Fruit fly (Drosophila melanogaster): ENCODE measurements around the gene CG34288.

CG34288 gene

dm6 chr3R:22447195-22447873 lies at the start of gene CG34288:
CG34288 (minus strand) TSS chr3R:22447263.
- no peak for TF ChIP-seq CrebA (GFP tag; optimal IDR thresholded peaks at IDR 0.05; ENCODE audit: borderline replicate concordance)
- peak; percentile 9 to 74 for TF ChIP-seq foxo (GFP tag; optimal IDR thresholded peaks at IDR 0.05)
- TF ChIP-seq GATAd (GFP tag; optimal IDR thresholded peaks at IDR 0.05): no peak
- TF ChIP-seq ey (GFP tag; optimal IDR thresholded peaks at IDR 0.05): peak; percentile 43
- TF ChIP-seq Jra (GFP tag; optimal IDR thresholded peaks at IDR 0.05): peak; percentile 6
- no peak for TF ChIP-seq dl (GFP tag; optimal IDR thresholded peaks at IDR 0.05; ENCODE audit: insufficient read depth in 1 of 2, partially characterized antibody in 2 of 2)
- TF ChIP-seq Vsx2 (GFP tag; optimal IDR thresholded peaks at IDR 0.05; ENCODE audit: partially characterized antibody): peak; percentile 93
- no peak for TF ChIP-seq N (GFP tag; optimal IDR thresholded peaks at IDR 0.05)
- TF ChIP-seq tai (GFP tag; optimal IDR thresholded peaks at IDR 0.05): no peak
- TF ChIP-seq jim (GFP tag; optimal IDR thresholded peaks at IDR 0.05): no peak
- no peak for TF ChIP-seq usp (GFP tag; optimal IDR thresholded peaks at IDR 0.05)
- TF ChIP-seq fru (GFP tag; optimal IDR thresholded peaks at IDR 0.05): peak; percentile 83
- TF ChIP-seq CG9705 (GFP tag; optimal IDR thresholded peaks at IDR 0.05): no peak
- TF ChIP-seq Rel (GFP tag; optimal IDR thresholded peaks at IDR 0.05): peak; percentile 65
- peak; percentile 96 for TF ChIP-seq Rel (tag; optimal IDR thresholded peaks at IDR 0.05)
- no peak for TF ChIP-seq woc (GFP tag; optimal IDR thresholded peaks at IDR 0.05)
- no peak for TF ChIP-seq dsf (GFP tag; optimal IDR thresholded peaks at IDR 0.05; ENCODE audit: borderline replicate concordance)
- peak; percentile 54 for TF ChIP-seq HLH106 (tag; optimal IDR thresholded peaks at IDR 0.05)
- TF ChIP-seq Hr83 (GFP tag; optimal IDR thresholded peaks at IDR 0.05; ENCODE audit: poor library complexity, severe bottlenecking): peak; percentile 87
- TF ChIP-seq sv (GFP tag; optimal IDR thresholded peaks at IDR 0.05): no peak
- no peak for TF ChIP-seq Dif (GFP tag; optimal IDR thresholded peaks at IDR 0.05; ENCODE audit: partially characterized antibody)
- peak; percentile 43 for TF ChIP-seq br (GFP tag; optimal IDR thresholded peaks at IDR 0.05)
- peak; percentile 76 for TF ChIP-seq h (GFP tag; optimal IDR thresholded peaks at IDR 0.05)
- no peak for TF ChIP-seq Dfd (GFP tag; optimal IDR thresholded peaks at IDR 0.05)
- TF ChIP-seq Hnf4 (GFP tag; optimal IDR thresholded peaks at IDR 0.05): no peak
- TF ChIP-seq sage (GFP tag; optimal IDR thresholded peaks at IDR 0.05): no peak
- no peak for TF ChIP-seq Hr78 (GFP tag; optimal IDR thresholded peaks at IDR 0.05)
- TF ChIP-seq OdsH (GFP tag; optimal IDR thresholded peaks at IDR 0.05): peak; percentile 50
- TF ChIP-seq CG32264 (GFP tag; optimal IDR thresholded peaks at IDR 0.05): peak; percentile 74

- TF ChIP-seq tai (GFP tag; optimal IDR thresholded peaks at IDR 0.05) (no peak), Hnf4 (GFP tag; optimal IDR thresholded peaks at IDR 0.05) (no peak), sv (GFP tag; optimal IDR thresholded peaks at IDR 0.05) (no peak), Hr78 (GFP tag; optimal IDR thresholded peaks at IDR 0.05) (no peak), Vsx2 (GFP tag; optimal IDR thresholded peaks at IDR 0.05; ENCODE audit: partially characterized antibody) (no peak), N (GFP tag; optimal IDR thresholded peaks at IDR 0.05) (no peak), dsf (GFP tag; optimal IDR thresholded peaks at IDR 0.05; ENCODE audit: borderline replicate concordance) (no peak), fru (GFP tag; optimal IDR thresholded peaks at IDR 0.05) (peak; percentile 82), psq (GFP tag; optimal IDR thresholded peaks at IDR 0.05) (no peak), Sp1 (GFP tag; optimal IDR thresholded peaks at IDR 0.05) (no peak), Jra (GFP tag; optimal IDR thresholded peaks at IDR 0.05) (no peak), Dfd (GFP tag; optimal IDR thresholded peaks at IDR 0.05) (no peak), woc (GFP tag; optimal IDR thresholded peaks at IDR 0.05) (no peak), sage (GFP tag; optimal IDR thresholded peaks at IDR 0.05) (no peak), HLH106 (tag; optimal IDR thresholded peaks at IDR 0.05) (no peak), h (GFP tag; optimal IDR thresholded peaks at IDR 0.05) (peak; percentile 2)
Observed at dm6 chr3R:22494523-22495309, 47.7 kb upstream of the CG34288 start.

dm6 chr3R:22492767-22493166 lies 45.7 kb upstream of the CG34288 start, which contains the start of gene tHMG2:
tHMG2 (plus strand) TSS chr3R:22492953.
- TF ChIP-seq brk (GFP tag; optimal IDR thresholded peaks at IDR 0.05) (no peak), usp (GFP tag; optimal IDR thresholded peaks at IDR 0.05) (no peak), ey (GFP tag; optimal IDR thresholded peaks at IDR 0.05) (no peak), Hr78 (GFP tag; optimal IDR thresholded peaks at IDR 0.05) (no peak), tai (GFP tag; optimal IDR thresholded peaks at IDR 0.05) (no peak), dmrt93B (GFP tag; optimal IDR thresholded peaks at IDR 0.05) (no peak), N (GFP tag; optimal IDR thresholded peaks at IDR 0.05) (no peak), rgr (GFP tag; optimal IDR thresholded peaks at IDR 0.05) (no peak), sage (GFP tag; optimal IDR thresholded peaks at IDR 0.05) (no peak), OdsH (GFP tag; optimal IDR thresholded peaks at IDR 0.05) (no peak), Vsx2 (GFP tag; optimal IDR thresholded peaks at IDR 0.05; ENCODE audit: partially characterized antibody) (no peak), foxo (GFP tag; optimal IDR thresholded peaks at IDR 0.05) (no peak), psq (GFP tag; optimal IDR thresholded peaks at IDR 0.05) (no peak), lola (GFP tag; optimal IDR thresholded peaks at IDR 0.05) (no peak), Dfd (GFP tag; optimal IDR thresholded peaks at IDR 0.05) (no peak), dl (GFP tag; optimal IDR thresholded peaks at IDR 0.05; ENCODE audit: insufficient read depth in 1 of 2, partially characterized antibody in 2 of 2) (no peak), h (GFP tag; optimal IDR thresholded peaks at IDR 0.05) (no peak), br (GFP tag; optimal IDR thresholded peaks at IDR 0.05) (no peak), fru (GFP tag; optimal IDR thresholded peaks at IDR 0.05) (no peak)
